Worm (Caenorhabditis elegans) whole organism, L1 larva: ENCODE data around the gene vamp-7.

Source experiments
- ceh-88 ChIP-seq: fragments of 200-800 bp; sonication (Bioruptor generic); IDR thresholded peaks from 2 replicates; pipeline ENCODE4 v1.3.6; 2022; ENCODE audit warnings: missing genetic modification characterization, missing compliant biosample characterization
- dpl-1 ChIP-seq, 3 experiments: fragments of 150-350 bp in 2 of 3; sonication (generic microtip) in 1 of 3; optimal IDR thresholded peaks; 2 replicates each; lab custom pipeline; 2014 to 2017; ENCODE audit warnings: missing biosample characterization in 3 of 3, missing genetic modification characterization in 3 of 3, missing genetic modification reagents in 3 of 3
- elt-3 ChIP-seq, 6 experiments: fragments of 150-350 bp in 1 of 6; sonication (generic microtip); optimal IDR thresholded peaks; 2 replicates each; lab custom pipeline; 2017 to 2018; ENCODE audit warnings: missing biosample characterization in 6 of 6, missing genetic modification characterization in 6 of 6, inconsistent platforms in 1 of 6
- lin-35 ChIP-seq, 2 experiments: fragments of 150-350 bp; optimal IDR thresholded peaks; 2 replicates each; lab custom pipeline; 2014; ENCODE audit warnings: missing biosample characterization in 2 of 2, missing genetic modification characterization in 2 of 2, missing genetic modification reagents in 2 of 2
- lir-3 ChIP-seq: sonication (generic microtip); optimal IDR thresholded peaks from 2 replicates; lab custom pipeline; 2016; ENCODE audit warnings: mild to moderate bottlenecking, missing genetic modification characterization, moderate library complexity, missing compliant biosample characterization; ENCODE audit not compliant: poor library complexity
- pqm-1 ChIP-seq: sonication (generic microtip); optimal IDR thresholded peaks from 3 replicates; lab custom pipeline; 2017; ENCODE audit warnings: missing biosample characterization, missing genetic modification characterization
- tbx-2 ChIP-seq: sonication (generic microtip); optimal IDR thresholded peaks from 2 replicates; lab custom pipeline; 2016; ENCODE audit warnings: missing genetic modification characterization, missing compliant biosample characterization
- unc-62 ChIP-seq: fragments of 150-350 bp; optimal IDR thresholded peaks from 2 replicates; lab custom pipeline; 2014; ENCODE audit warnings: missing biosample characterization, missing genetic modification reagents, missing genetic modification characterization
- ztf-11 ChIP-seq, 2 experiments: sonication (generic microtip); optimal IDR thresholded peaks; 2 replicates each; lab custom pipeline; 2016 to 2017; ENCODE audit warnings: missing genetic modification characterization in 2 of 2, missing biosample characterization in 1 of 2, missing compliant biosample characterization in 1 of 2
- ztf-4 ChIP-seq: fragments of 150-350 bp; optimal IDR thresholded peaks from 2 replicates; lab custom pipeline; 2014; ENCODE audit warnings: missing biosample characterization, missing genetic modification characterization

DNA sequence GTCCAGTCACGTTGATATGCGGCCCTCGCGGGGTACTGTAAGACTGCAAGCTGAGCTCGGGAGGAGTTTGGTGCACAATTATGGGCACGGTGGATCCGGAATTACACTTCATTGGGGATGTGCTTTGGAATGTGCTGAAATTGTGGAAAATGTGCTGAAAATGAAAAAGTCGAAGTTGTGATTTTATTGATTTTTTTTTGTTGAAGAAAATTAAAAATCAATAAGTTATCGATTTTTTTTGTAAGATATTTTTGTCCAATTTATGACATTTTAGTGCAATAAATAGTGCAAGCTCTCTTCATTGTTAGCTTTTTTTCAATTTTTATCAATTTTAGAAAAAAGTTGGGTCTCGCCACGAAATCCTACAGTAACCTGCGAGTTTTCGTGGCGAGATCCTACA lies 9.0 kb downstream of the vamp-7 start:
- no peak for TF ChIP-seq ztf-4 (tag; lab: Kevin White, UChicago)
- TF ChIP-seq lir-3 (tag; lab: Kevin White, UChicago): no peak
- no peak for TF ChIP-seq elt-3 (tag; optimal IDR thresholded peaks at IDR 0.05; lab: Kevin White, UChicago)
- TF ChIP-seq dpl-1 (GFP tag; optimal IDR thresholded peaks at IDR 0.05; lab: Kevin White, UChicago): no peak
- no peak for TF ChIP-seq ztf-11 (tag; optimal IDR thresholded peaks at IDR 0.05; lab: Kevin White, UChicago)
- TF ChIP-seq pqm-1: no peak
- TF ChIP-seq ceh-88: no peak
- TF ChIP-seq tbx-2: no peak
- TF ChIP-seq lin-35 (GFP tag; optimal IDR thresholded peaks at IDR 0.05; lab: Kevin White, UChicago): no peak
- no peak for TF ChIP-seq unc-62 (GFP tag; lab: Kevin White, UChicago)
